Fruit fly (Drosophila melanogaster): ENCODE results near the gene Ir85a.

Gene Ir85a

dm6 chr3R:8807831-8808517 is 13.5 kb downstream of the Ir85a start:
- TF ChIP-seq Dif (GFP tag; optimal IDR thresholded peaks at IDR 0.05; ENCODE audit: partially characterized antibody) (peak; percentile 66), brk (GFP tag; optimal IDR thresholded peaks at IDR 0.05) (peak; percentile 5), HLH106 (tag; optimal IDR thresholded peaks at IDR 0.05) (no peak), lola (GFP tag; optimal IDR thresholded peaks at IDR 0.05) (no peak), foxo (GFP tag; optimal IDR thresholded peaks at IDR 0.05) (no peak), Dfd (GFP tag; optimal IDR thresholded peaks at IDR 0.05) (no peak), woc (GFP tag; optimal IDR thresholded peaks at IDR 0.05) (peak; percentile 46), Abd-B (GFP tag; optimal IDR thresholded peaks at IDR 0.05) (no peak), Rel (GFP tag; optimal IDR thresholded peaks at IDR 0.05) (no peak), Rel (tag; optimal IDR thresholded peaks at IDR 0.05) (peak; percentile 87), Hnf4 (GFP tag; optimal IDR thresholded peaks at IDR 0.05) (peak; percentile 11), ey (GFP tag; optimal IDR thresholded peaks at IDR 0.05) (peak; percentile 26)

dm6 chr3R:8808518-8808921 is 14.0 kb downstream of the Ir85a start:
- peak; percentile 69 for TF ChIP-seq fru (GFP tag; optimal IDR thresholded peaks at IDR 0.05)
- no peak for TF ChIP-seq pan (optimal IDR thresholded peaks at IDR 0.05)
- peak; percentile 29 for TF ChIP-seq br (GFP tag; optimal IDR thresholded peaks at IDR 0.05)
- no peak for TF ChIP-seq Hr78 (GFP tag; optimal IDR thresholded peaks at IDR 0.05)
- TF ChIP-seq OdsH (GFP tag; optimal IDR thresholded peaks at IDR 0.05) = peak; percentile 61
- TF ChIP-seq foxo (GFP tag; optimal IDR thresholded peaks at IDR 0.05) = peak in 1 of 2 experiments; percentile 72
- peak; percentile 1 for TF ChIP-seq Rel (GFP tag; optimal IDR thresholded peaks at IDR 0.05)
- no peak for TF ChIP-seq Rel (tag; optimal IDR thresholded peaks at IDR 0.05)
- no peak for TF ChIP-seq dsf (GFP tag; optimal IDR thresholded peaks at IDR 0.05; ENCODE audit: borderline replicate concordance)
- peak; percentile 63 for TF ChIP-seq HLH106 (tag; optimal IDR thresholded peaks at IDR 0.05)
- TF ChIP-seq Dfd (GFP tag; optimal IDR thresholded peaks at IDR 0.05) = no peak
- peak; percentile 52 for TF ChIP-seq woc (GFP tag; optimal IDR thresholded peaks at IDR 0.05)
- TF ChIP-seq brk (GFP tag; optimal IDR thresholded peaks at IDR 0.05) = peak; percentile 70
- TF ChIP-seq dmrt93B (GFP tag; optimal IDR thresholded peaks at IDR 0.05) = no peak
- no peak for TF ChIP-seq GATAd (GFP tag; optimal IDR thresholded peaks at IDR 0.05)
- TF ChIP-seq CG32264 (GFP tag; optimal IDR thresholded peaks at IDR 0.05) = no peak
- no peak for TF ChIP-seq lola (GFP tag; optimal IDR thresholded peaks at IDR 0.05)
- TF ChIP-seq ey (GFP tag; optimal IDR thresholded peaks at IDR 0.05) = peak; percentile 57
- no peak for TF ChIP-seq N (GFP tag; optimal IDR thresholded peaks at IDR 0.05)
- peak; percentile 73 for TF ChIP-seq Sp1 (GFP tag; optimal IDR thresholded peaks at IDR 0.05)
- no peak for TF ChIP-seq Hr83 (GFP tag; optimal IDR thresholded peaks at IDR 0.05; ENCODE audit: poor library complexity, severe bottlenecking)
- TF ChIP-seq psq (GFP tag; optimal IDR thresholded peaks at IDR 0.05) = peak; percentile 16
- peak; percentile 5 for TF ChIP-seq Hnf4 (GFP tag; optimal IDR thresholded peaks at IDR 0.05)
- TF ChIP-seq sv (GFP tag; optimal IDR thresholded peaks at IDR 0.05) = peak; percentile 53
- peak; percentile 24 for TF ChIP-seq Jra (GFP tag; optimal IDR thresholded peaks at IDR 0.05)
- peak; percentile 12 for TF ChIP-seq sage (GFP tag; optimal IDR thresholded peaks at IDR 0.05)
- no peak for TF ChIP-seq Dif (GFP tag; optimal IDR thresholded peaks at IDR 0.05; ENCODE audit: partially characterized antibody)
- TF ChIP-seq rgr (GFP tag; optimal IDR thresholded peaks at IDR 0.05) = peak; percentile 72
- no peak for TF ChIP-seq jim (GFP tag; optimal IDR thresholded peaks at IDR 0.05)
- TF ChIP-seq h (GFP tag; optimal IDR thresholded peaks at IDR 0.05) = peak; percentile 63
- no peak for TF ChIP-seq tai (GFP tag; optimal IDR thresholded peaks at IDR 0.05)
- no peak for TF ChIP-seq Mio (GFP tag; optimal IDR thresholded peaks at IDR 0.05)
- no peak for TF ChIP-seq Vsx2 (GFP tag; optimal IDR thresholded peaks at IDR 0.05; ENCODE audit: partially characterized antibody)
- TF ChIP-seq CrebA (GFP tag; optimal IDR thresholded peaks at IDR 0.05; ENCODE audit: borderline replicate concordance) = no peak

- TF ChIP-seq sv (GFP tag; optimal IDR thresholded peaks at IDR 0.05) (no peak), Rel (GFP tag; optimal IDR thresholded peaks at IDR 0.05) (no peak), Rel (tag; optimal IDR thresholded peaks at IDR 0.05) (peak; percentile 74)
Observed at dm6 chr3R:8809712-8810111, 15.2 kb downstream of the Ir85a start.

Data from whole organism, wandering third instar larva.